Worm (Caenorhabditis elegans): ENCODE results near the gene mbk-2.

DNA sequence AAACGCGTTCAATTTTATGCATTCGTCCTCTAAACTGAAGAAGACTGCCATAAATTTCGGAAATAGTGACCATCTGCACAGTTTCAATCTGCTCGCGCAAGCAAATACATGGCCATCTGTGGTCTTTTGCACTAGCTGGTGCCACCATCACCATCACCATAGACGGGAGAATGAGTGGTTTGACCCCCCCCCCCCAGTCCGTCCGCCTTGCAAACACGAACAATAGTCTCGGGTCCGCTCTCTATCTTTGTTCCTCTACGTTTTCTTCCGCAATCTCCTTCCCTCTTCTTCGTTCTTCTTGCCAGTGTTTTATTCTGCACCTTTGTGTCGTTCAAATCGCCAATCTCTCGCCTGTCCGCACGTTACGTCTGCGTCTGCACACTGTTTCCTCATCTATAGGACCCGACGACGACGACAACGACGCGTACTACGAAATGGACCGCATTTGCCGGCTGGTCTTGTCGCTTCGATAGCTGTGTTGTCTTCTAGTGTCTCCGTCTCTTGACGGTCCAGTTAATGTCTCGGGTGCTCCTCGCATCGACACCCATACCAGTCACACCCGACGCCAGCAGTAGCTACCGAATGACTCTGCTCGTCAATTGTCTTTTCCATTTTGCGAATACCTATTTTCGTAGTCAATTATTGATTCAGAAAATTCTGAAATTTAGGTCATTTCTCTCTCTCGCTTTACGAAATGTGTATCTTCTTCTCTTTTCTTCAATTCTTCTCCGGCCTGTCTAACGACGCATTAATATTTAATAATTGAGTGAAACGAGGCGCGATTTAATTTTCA lies 20.9 kb downstream of the mbk-2 start:
- peak; percentile 43 for TF ChIP-seq nhr-12 (tag; optimal IDR thresholded peaks at IDR 0.05)
- no peak for TF ChIP-seq elt-3 (tag; optimal IDR thresholded peaks at IDR 0.05)
- no peak for TF ChIP-seq lsy-2 (tag; optimal IDR thresholded peaks at IDR 0.05)
- TF ChIP-seq snpc-4 (tag; optimal IDR thresholded peaks at IDR 0.05), result no peak
- TF ChIP-seq nhr-28 (tag; optimal IDR thresholded peaks at IDR 0.05), result no peak
